Fruit fly (Drosophila melanogaster): ENCODE results near the gene CG4259.

Gene CG4259

dm6 chr2L:2163568-2163953 lies 34.5 kb upstream of the CG4259 start (continued):
- TF ChIP-seq CG6272 (GFP tag; IDR thresholded peaks at IDR 0.05), result peak; percentile 81
- TF ChIP-seq ci (GFP tag; IDR thresholded peaks at IDR 0.05), result peak; percentile 96
- TF ChIP-seq CG12391 (tag; optimal IDR thresholded peaks at IDR 0.05), result peak; percentile 91
- TF ChIP-seq vnd (GFP tag; IDR thresholded peaks at IDR 0.05; ENCODE audit: partially characterized antibody), result no peak
- peak; percentile 79 for TF ChIP-seq CG5245 (GFP tag; optimal IDR thresholded peaks at IDR 0.05)
- TF ChIP-seq fd64A (GFP tag; optimal IDR thresholded peaks at IDR 0.05), result peak; percentile 70
- peak; percentile 74 for TF ChIP-seq crol (GFP tag; IDR thresholded peaks at IDR 0.05)
- TF ChIP-seq Fer3 (tag; optimal IDR thresholded peaks at IDR 0.05), result peak; percentile 73
- TF ChIP-seq amos (GFP tag; IDR thresholded peaks at IDR 0.05; ENCODE audit: partially characterized antibody), result no peak
- peak; percentile 83 for TF ChIP-seq CG17385 (GFP tag; optimal IDR thresholded peaks at IDR 0.05)
- peak; percentile 85 for TF ChIP-seq C15 (GFP tag; IDR thresholded peaks at IDR 0.05)
- TF ChIP-seq hkb (optimal IDR thresholded peaks at IDR 0.05), result no peak
- peak; percentile 91 for TF ChIP-seq hkb (GFP tag; IDR thresholded peaks at IDR 0.05)
- TF ChIP-seq fd96Cb (tag; optimal IDR thresholded peaks at IDR 0.05), result peak; percentile 92
- peak; percentile 91 for TF ChIP-seq NFAT (GFP tag; IDR thresholded peaks at IDR 0.05)
- TF ChIP-seq wek (GFP tag; optimal IDR thresholded peaks at IDR 0.05), result peak; percentile 65
- no peak for TF ChIP-seq zen2 (GFP tag; IDR thresholded peaks at IDR 0.05; ENCODE audit: partially characterized antibody)
- peak; percentile 73 for TF ChIP-seq tap (tag; optimal IDR thresholded peaks at IDR 0.05)
- TF ChIP-seq pan (optimal IDR thresholded peaks at IDR 0.05), result no peak
- TF ChIP-seq pan (GFP tag; optimal IDR thresholded peaks at IDR 0.05 in 1 of 2, IDR thresholded peaks at IDR 0.05 in 1 of 2), result peak in 1 of 2 experiments; percentile 91
- TF ChIP-seq CG6683 (GFP tag; optimal IDR thresholded peaks at IDR 0.05), result peak; percentile 41
- peak; percentile 92 for TF ChIP-seq dati (GFP tag; IDR thresholded peaks at IDR 0.05)
- no peak for TF ChIP-seq CG14860 (GFP tag; IDR thresholded peaks at IDR 0.05; ENCODE audit: partially characterized antibody)
- TF ChIP-seq ase (GFP tag; IDR thresholded peaks at IDR 0.05), result peak; percentile 90
- peak; percentile 94 to 96 for TF ChIP-seq bsh (GFP tag; optimal IDR thresholded peaks at IDR 0.05)
- TF ChIP-seq CG8281 (tag; optimal IDR thresholded peaks at IDR 0.05), result peak; percentile 67
- TF ChIP-seq Vsx1 (GFP tag; optimal IDR thresholded peaks at IDR 0.05), result peak; percentile 73
- TF ChIP-seq CG11085 (GFP tag; IDR thresholded peaks at IDR 0.05), result peak; percentile 81
- TF ChIP-seq CG3847 (GFP tag; IDR thresholded peaks at IDR 0.05), result peak; percentile 84
- peak; percentile 77 for TF ChIP-seq CG9817 (tag; optimal IDR thresholded peaks at IDR 0.05)
- peak; percentile 85 for TF ChIP-seq wor (GFP tag; IDR thresholded peaks at IDR 0.05)
- no peak for TF ChIP-seq Opbp (GFP tag; IDR thresholded peaks at IDR 0.05; ENCODE audit: partially characterized antibody)
- TF ChIP-seq tio (GFP tag; optimal IDR thresholded peaks at IDR 0.05), result peak; percentile 5
- TF ChIP-seq CG4424 (GFP tag; optimal IDR thresholded peaks at IDR 0.05), result peak; percentile 87
- peak; percentile 64 for TF ChIP-seq Meics (GFP tag; optimal IDR thresholded peaks at IDR 0.05)
- peak; percentile 52 for TF ChIP-seq tup (GFP tag; optimal IDR thresholded peaks at IDR 0.05)
- peak; percentile 93 for TF ChIP-seq CG18262 (tag; optimal IDR thresholded peaks at IDR 0.05)
- TF ChIP-seq rib (GFP tag; IDR thresholded peaks at IDR 0.05), result peak; percentile 86
- peak; percentile 87 for TF ChIP-seq CG17359 (tag; optimal IDR thresholded peaks at IDR 0.05)
- TF ChIP-seq CG17568 (GFP tag; optimal IDR thresholded peaks at IDR 0.05), result peak; percentile 73
- TF ChIP-seq tna (GFP tag; IDR thresholded peaks at IDR 0.05; ENCODE audit: partially characterized antibody), result no peak
- TF ChIP-seq CG2120 (GFP tag; optimal IDR thresholded peaks at IDR 0.05), result peak; percentile 90
- TF ChIP-seq unc-4 (GFP tag; IDR thresholded peaks at IDR 0.05; ENCODE audit: partially characterized antibody), result no peak
- TF ChIP-seq gsb (GFP tag; IDR thresholded peaks at IDR 0.05), result peak; percentile 75
- peak; percentile 95 for TF ChIP-seq CG17829 (tag; optimal IDR thresholded peaks at IDR 0.05)
- TF ChIP-seq wdn (GFP tag; IDR thresholded peaks at IDR 0.05), result peak; percentile 78
- TF ChIP-seq jigr1 (GFP tag; IDR thresholded peaks at IDR 0.05), result peak; percentile 77; the same call in 2 of the 3 replicates
- peak; percentile 22 for TF ChIP-seq CG13296 (GFP tag; optimal IDR thresholded peaks at IDR 0.05)
- no peak for TF ChIP-seq CG7963 (GFP tag; IDR thresholded peaks at IDR 0.05; ENCODE audit: partially characterized antibody)
- peak; percentile 93 for TF ChIP-seq sim (GFP tag; IDR thresholded peaks at IDR 0.05)
